Fruit fly (Drosophila melanogaster) whole organism, embryonic: Measurements from ENCODE around the gene Polr3E.
A peak's percentile ranks its signal among the peaks of the same experiment; 100 is the strongest.

ENCODE experiments used
- Atf6 ChIP-seq: fragments of 200-800 bp; sonication (Bioruptor generic); IDR thresholded peaks from 2 replicates; pipeline ENCODE4 v1.3.6; 2022; ENCODE audit warnings: missing biosample characterization, missing genetic modification characterization
- B-H2 ChIP-seq: fragments of 200-800 bp; sonication (Bioruptor generic); optimal IDR thresholded peaks from 2 replicates; lab custom pipeline; 2018; ENCODE audit warnings: missing biosample characterization, mild to moderate bottlenecking, missing genetic modification characterization
- CG10431 ChIP-seq: fragments of 200-800 bp; sonication (Bioruptor generic); optimal IDR thresholded peaks from 3 replicates; lab custom pipeline; 2018; ENCODE audit warnings: missing biosample characterization, mild to moderate bottlenecking, missing genetic modification characterization
- CG11560 ChIP-seq: fragments of 200-800 bp; sonication (Bioruptor generic); IDR thresholded peaks from 3 replicates; pipeline ENCODE4 v1.3.6; 2022; ENCODE audit warnings: missing biosample characterization, missing genetic modification characterization
- CG11696 ChIP-seq: fragments of 200-800 bp; sonication (Bioruptor generic); IDR thresholded peaks from 2 replicates; pipeline ENCODE4 v1.3.6; 2022; ENCODE audit warnings: missing biosample characterization, missing genetic modification characterization
- CG12155 ChIP-seq: fragments of 200-800 bp; sonication (Bioruptor generic); optimal IDR thresholded peaks from 3 replicates; lab custom pipeline; 2016; ENCODE audit warnings: missing biosample characterization, missing genetic modification characterization
- CG12744 ChIP-seq: fragments of 200-800 bp; sonication (Bioruptor generic); optimal IDR thresholded peaks from 2 replicates; lab custom pipeline; 2016; ENCODE audit warnings: missing biosample characterization, missing genetic modification characterization
- CG14965 ChIP-seq: fragments of 200-800 bp; sonication (Bioruptor generic); optimal IDR thresholded peaks from 2 replicates; lab custom pipeline; 2016; ENCODE audit warnings: missing biosample characterization, missing genetic modification characterization, borderline replicate concordance
- CG15269 ChIP-seq: fragments of 200-800 bp; sonication (Bioruptor generic); optimal IDR thresholded peaks from 2 replicates; lab custom pipeline; 2018; ENCODE audit warnings: missing biosample characterization, mild to moderate bottlenecking, missing genetic modification characterization, moderate library complexity
- CG17186 ChIP-seq: fragments of 200-800 bp; sonication (Bioruptor generic); optimal IDR thresholded peaks from 3 replicates; lab custom pipeline; 2017; ENCODE audit warnings: missing biosample characterization, missing genetic modification reagents, missing genetic modification characterization
- CG17328 ChIP-seq: fragments of 200-800 bp; sonication (Bioruptor generic); IDR thresholded peaks from 2 replicates; pipeline ENCODE4 v1.3.6; 2022; ENCODE audit warnings: missing biosample characterization, missing genetic modification characterization
- CG30431 ChIP-seq: fragments of 200-800 bp; sonication (Bioruptor generic); optimal IDR thresholded peaks from 2 replicates; lab custom pipeline; 2017; ENCODE audit warnings: missing biosample characterization, missing genetic modification characterization
- CG3281 ChIP-seq: fragments of 200-800 bp; sonication (Bioruptor generic); optimal IDR thresholded peaks from 3 replicates; lab custom pipeline; 2017; ENCODE audit warnings: missing biosample characterization, mild to moderate bottlenecking, missing genetic modification characterization
- CG42726 ChIP-seq: fragments of 200-800 bp; sonication (Bioruptor generic); IDR thresholded peaks from 2 replicates; pipeline ENCODE4 v1.3.6; 2022; ENCODE audit warnings: missing biosample characterization, missing genetic modification characterization; ENCODE audit not compliant: partially characterized antibody
- CG8290 ChIP-seq, 3 experiments: fragments of 200-800 bp; sonication (Bioruptor generic); optimal IDR thresholded peaks; 2 replicates each; lab custom pipeline; 2016 to 2019; ENCODE audit warnings: missing biosample characterization in 3 of 3, missing genetic modification characterization in 3 of 3, mild to moderate bottlenecking in 2 of 3, moderate library complexity in 1 of 3
- CkIIα-i1 ChIP-seq: fragments of 200-800 bp; sonication (Bioruptor generic); IDR thresholded peaks from 2 replicates; pipeline ENCODE4 v1.3.6; 2022; ENCODE audit warnings: missing biosample characterization, missing genetic modification characterization
- Dip2 ChIP-seq: fragments of 200-800 bp; sonication (Bioruptor generic); IDR thresholded peaks from 2 replicates; pipeline ENCODE4 v1.3.6; 2022; ENCODE audit warnings: missing biosample characterization, missing genetic modification characterization
- Doc2 ChIP-seq: fragments of 200-800 bp; sonication (Bioruptor generic); IDR thresholded peaks from 2 replicates; pipeline ENCODE4 v1.3.6; 2022; ENCODE audit warnings: missing biosample characterization, missing genetic modification characterization
- GATAe ChIP-seq: fragments of 200-800 bp; sonication (Bioruptor generic); conservative IDR thresholded peaks from 2 replicates; pipeline ENCODE4 v1.3.6; 2022; ENCODE audit warnings: missing biosample characterization, missing genetic modification characterization
- Lim3 ChIP-seq: fragments of 200-800 bp; sonication (Bioruptor generic); IDR thresholded peaks from 2 replicates; pipeline ENCODE4 v1.3.6; 2022; ENCODE audit warnings: missing biosample characterization, missing genetic modification characterization
- MBD-R2 ChIP-seq: fragments of 200-800 bp; sonication (Bioruptor generic); IDR thresholded peaks from 2 replicates; pipeline ENCODE4 v1.3.6; 2022; ENCODE audit warnings: missing biosample characterization, missing genetic modification characterization
- Med ChIP-seq: fragments of 200-800 bp; sonication (Bioruptor generic); peaks from one replicate; lab custom pipeline; 2016; ENCODE audit warnings: missing biosample characterization, missing genetic modification characterization, mild to moderate bottlenecking, inconsistent platforms, moderate library complexity
- Nf-YA ChIP-seq: fragments of 200-800 bp; sonication (Bioruptor generic); IDR thresholded peaks from 2 replicates; pipeline ENCODE4 v1.3.6; 2022; ENCODE audit warnings: missing biosample characterization, missing genetic modification characterization
- Opbp ChIP-seq: fragments of 200-800 bp; sonication (Bioruptor generic); IDR thresholded peaks from 3 replicates; pipeline ENCODE4 v1.3.6; 2022; ENCODE audit warnings: missing biosample characterization, missing genetic modification characterization; ENCODE audit not compliant: partially characterized antibody
- Ravus ChIP-seq: fragments of 200-800 bp; sonication (Bioruptor generic); IDR thresholded peaks from 2 replicates; pipeline ENCODE4 v1.3.6; 2022; ENCODE audit warnings: missing biosample characterization, missing genetic modification characterization
- Sox100B ChIP-seq: fragments of 200-800 bp; sonication (Bioruptor generic); optimal IDR thresholded peaks from 3 replicates; lab custom pipeline; 2018; ENCODE audit warnings: missing biosample characterization, mild to moderate bottlenecking, missing genetic modification characterization
- ato ChIP-seq: fragments of 200-800 bp; sonication (Bioruptor generic); IDR thresholded peaks from 2 replicates; pipeline ENCODE4 v1.3.6; 2022; ENCODE audit warnings: missing biosample characterization, missing genetic modification characterization; ENCODE audit not compliant: partially characterized antibody
- bbx ChIP-seq: fragments of 200-800 bp; sonication (Bioruptor generic); IDR thresholded peaks from 2 replicates; pipeline ENCODE4 v1.3.6; 2022; ENCODE audit warnings: missing biosample characterization, missing genetic modification characterization; ENCODE audit not compliant: partially characterized antibody
- cg ChIP-seq: fragments of 200-800 bp; sonication (Bioruptor generic); optimal IDR thresholded peaks from 3 replicates; lab custom pipeline; 2019; ENCODE audit warnings: missing biosample characterization, mild to moderate bottlenecking, missing genetic modification characterization, moderate library complexity
- crp ChIP-seq, 2 experiments: fragments of 200-800 bp; sonication (Bioruptor generic); optimal IDR thresholded peaks; 2 replicates in 1 of 2; 3 replicates in 1 of 2; lab custom pipeline; 2017; ENCODE audit warnings: missing biosample characterization in 2 of 2, missing genetic modification characterization in 2 of 2, mild to moderate bottlenecking in 1 of 2, moderate library complexity in 1 of 2
- dmrt11E ChIP-seq: fragments of 200-800 bp; sonication (Bioruptor generic); optimal IDR thresholded peaks from 3 replicates; lab custom pipeline; 2018; ENCODE audit warnings: missing biosample characterization, mild to moderate bottlenecking, missing genetic modification characterization, moderate library complexity
- eve ChIP-seq, 2 experiments: fragments of >200 bp; optimal IDR thresholded peaks; 2 replicates each; lab custom pipeline; 2017; ENCODE audit warnings: missing biosample characterization in 2 of 2, missing genetic modification characterization in 2 of 2
- maf-S ChIP-seq: fragments of 200-800 bp; sonication (Bioruptor generic); optimal IDR thresholded peaks from 2 replicates; lab custom pipeline; 2016; ENCODE audit warnings: missing biosample characterization, missing genetic modification characterization
- mirr ChIP-seq: fragments of 200-800 bp; sonication (Bioruptor generic); optimal IDR thresholded peaks from 3 replicates; lab custom pipeline; 2018; ENCODE audit warnings: missing biosample characterization, mild to moderate bottlenecking, missing genetic modification characterization
- peb ChIP-seq: fragments of 200-800 bp; sonication (Bioruptor generic); IDR thresholded peaks from 2 replicates; pipeline ENCODE4 v1.3.6; 2022; ENCODE audit warnings: missing biosample characterization, missing genetic modification characterization
- pfk ChIP-seq: fragments of 200-800 bp; sonication (Bioruptor generic); optimal IDR thresholded peaks from 2 replicates; lab custom pipeline; 2018; ENCODE audit warnings: missing biosample characterization, mild to moderate bottlenecking, missing genetic modification characterization, moderate library complexity
- phol ChIP-seq: fragments of 200-800 bp; sonication (Bioruptor generic); optimal IDR thresholded peaks from 3 replicates; lab custom pipeline; 2018; ENCODE audit warnings: missing biosample characterization, mild to moderate bottlenecking, missing genetic modification characterization, moderate library complexity
- pzg ChIP-seq: fragments of 200-800 bp; sonication (Bioruptor generic); optimal IDR thresholded peaks from 3 replicates; lab custom pipeline; 2018; ENCODE audit warnings: missing biosample characterization, mild to moderate bottlenecking, missing genetic modification characterization, moderate library complexity
- rib ChIP-seq: fragments of 200-800 bp; sonication (Bioruptor generic); IDR thresholded peaks from 2 replicates; pipeline ENCODE4 v1.3.6; 2022; ENCODE audit warnings: missing biosample characterization, missing genetic modification characterization
- sc ChIP-seq, 3 experiments: fragments of >200 bp in 2 of 3; fragments of 200-800 bp in 1 of 3; sonication (Bioruptor generic) in 1 of 3; optimal IDR thresholded peaks; 2 replicates in 2 of 3; 3 replicates in 1 of 3; lab custom pipeline; 2017; ENCODE audit warnings: mild to moderate bottlenecking in 1 of 3, missing biosample characterization in 1 of 3, missing genetic modification characterization in 1 of 3, missing genetic modification reagents in 1 of 3
- sens ChIP-seq: fragments of 200-800 bp; sonication (Bioruptor generic); peaks from one replicate; lab custom pipeline; 2016; ENCODE audit warnings: missing biosample characterization, missing genetic modification characterization
- tap ChIP-seq: fragments of 200-800 bp; optimal IDR thresholded peaks from 3 replicates; lab custom pipeline; 2019; ENCODE audit warnings: missing biosample characterization, mild to moderate bottlenecking, missing genetic modification characterization, moderate library complexity
- tio ChIP-seq: fragments of 200-800 bp; sonication (Bioruptor generic); optimal IDR thresholded peaks from 2 replicates; lab custom pipeline; 2017; ENCODE audit warnings: missing biosample characterization, missing genetic modification characterization, inconsistent platforms
- tna ChIP-seq: fragments of 200-800 bp; sonication (Bioruptor generic); IDR thresholded peaks from 2 replicates; pipeline ENCODE4 v1.3.6; 2022; ENCODE audit warnings: missing biosample characterization, missing genetic modification characterization; ENCODE audit not compliant: partially characterized antibody
- unc-4 ChIP-seq: fragments of 200-800 bp; sonication (Bioruptor generic); IDR thresholded peaks from 2 replicates; pipeline ENCODE4 v1.3.6; 2022; ENCODE audit warnings: missing biosample characterization, missing genetic modification characterization; ENCODE audit not compliant: partially characterized antibody
- z ChIP-seq: fragments of 200-800 bp; sonication (Bioruptor generic); IDR thresholded peaks from 3 replicates; pipeline ENCODE4 v1.3.6; 2022; ENCODE audit warnings: missing biosample characterization, missing genetic modification characterization

The Polr3E gene

dm6 chr3L:21026917-21027517 is 4.6 kb upstream of the Polr3E start, which contains the start of gene skd (continued):
- TF ChIP-seq tna (GFP tag; lab: Robert Waterston, UW), result 0 out of 2 replicates have a peak, but pooled peaks have one; percentile 19
- TF ChIP-seq Opbp (GFP tag; lab: Robert Waterston, UW), result 0 out of 3 replicates have a peak, but pooled peaks have one; percentile 6
- TF ChIP-seq sc (optimal IDR thresholded peaks at IDR 0.05; lab: Kevin White, UChicago), result no peak
- TF ChIP-seq sc (GFP tag; optimal IDR thresholded peaks at IDR 0.05; lab: Kevin White, UChicago), result no peak
- no peak for TF ChIP-seq z (GFP tag; lab: Robert Waterston, UW)
- TF ChIP-seq CG10431, result peak; percentile 76
- TF ChIP-seq cg (GFP tag; lab: Kevin White, UChicago), result peak; percentile 70
- peak; percentile 38 for TF ChIP-seq pzg
- TF ChIP-seq sens (GFP tag; lab: Kevin White, UChicago), result peak; percentile 74
- no peak for TF ChIP-seq CG8290 (GFP tag; optimal IDR thresholded peaks at IDR 0.05; lab: Kevin White, UChicago)
- TF ChIP-seq CG8290 (tag; optimal IDR thresholded peaks at IDR 0.05; lab: Kevin White, UChicago), result peak in 1 of 2 experiments; percentile 0
- no peak for TF ChIP-seq pfk (GFP tag; lab: Kevin White, UChicago)
- TF ChIP-seq ato (GFP tag; lab: Robert Waterston, UW), result 0 out of 2 replicates have a peak, but pooled peaks have one; percentile 11
- TF ChIP-seq, all 482 proteins: peak for 23

dm6 chr3L:21027657-21028255 is 3.9 kb upstream of the Polr3E start, which contains the start of gene Pdss2:
TSS of gene Pdss2 (plus strand) at chr3L:21027915.
- TF ChIP-seq eve (GFP tag; optimal IDR thresholded peaks at IDR 0.05; lab: Kevin White, UChicago) (no peak), CG14965 (GFP tag; lab: Kevin White, UChicago) (no peak), Atf6 (GFP tag; lab: Robert Waterston, UW) (peak; percentile 57; the same call in 1 of the 2 replicates), dmrt11E (tag; lab: Kevin White, UChicago) (peak; percentile 73), unc-4 (peak; percentile 66), CG15269 (tag; lab: Kevin White, UChicago) (peak; percentile 68), phol (tag; lab: Kevin White, UChicago) (peak; percentile 76), CG12155 (peak; percentile 73), CG3281 (GFP tag; lab: Kevin White, UChicago) (peak; percentile 57), Dip2 (no peak), Nf-YA (no peak), mirr (GFP tag; lab: Kevin White, UChicago) (peak; percentile 70), Doc2 (GFP tag; lab: Robert Waterston, UW) (no peak), rib (GFP tag; lab: Robert Waterston, UW) (peak; percentile 93), CG11560 (tag; lab: Robert Waterston, UW) (peak; percentile 51; the same call in 1 of the 3 replicates), tio (GFP tag; lab: Kevin White, UChicago) (peak; percentile 71), Lim3 (no peak), CG42726 (GFP tag; lab: Robert Waterston, UW) (peak; percentile 70; the same call in 1 of the 2 replicates), maf-S (GFP tag; lab: Kevin White, UChicago) (peak; percentile 70), GATAe (GFP tag; lab: Robert Waterston, UW) (no peak), bbx (GFP tag; lab: Robert Waterston, UW) (no peak; the same call in none of the 2 replicates), B-H2 (GFP tag; lab: Kevin White, UChicago) (peak; percentile 84), crp (GFP tag; optimal IDR thresholded peaks at IDR 0.05; lab: Kevin White, UChicago) (no peak), Sox100B (GFP tag; lab: Kevin White, UChicago) (peak; percentile 53), CG12744 (GFP tag; lab: Kevin White, UChicago) (peak; percentile 31), tap (tag; lab: Kevin White, UChicago) (peak; percentile 32), MBD-R2 (GFP tag; lab: Robert Waterston, UW) (peak; percentile 87), CkIIα-i1 (no peak), Ravus (GFP tag; lab: Robert Waterston, UW) (no peak; the same call in 1 of the 2 replicates), Med (GFP tag; lab: Kevin White, UChicago) (peak; percentile 95), CG11696 (GFP tag; lab: Robert Waterston, UW) (0 out of 2 replicates have a peak, but pooled peaks have one; percentile 33), CG17328 (GFP tag; lab: Robert Waterston, UW) (peak; percentile 61; the same call in 1 of the 2 replicates), CG17186 (GFP tag; lab: Kevin White, UChicago) (peak; percentile 60), CG30431 (GFP tag; lab: Kevin White, UChicago) (peak; percentile 30), peb (GFP tag; lab: Robert Waterston, UW) (peak; percentile 29; the same call in 1 of the 2 replicates)
